Worm (Caenorhabditis elegans) whole organism, L1 larva: ENCODE measurements around the gene col-175.

Experiments
- C16A3.4 ChIP-seq: fragments of 150-350 bp; optimal IDR thresholded peaks from 2 replicates; lab custom pipeline; 2014; ENCODE audit warnings: missing biosample characterization, missing genetic modification characterization
- F16B12.6 ChIP-seq: fragments of 150-350 bp; optimal IDR thresholded peaks from 2 replicates; lab custom pipeline; 2014; ENCODE audit warnings: missing biosample characterization, missing genetic modification characterization
- ama-1 ChIP-seq: fragments of 150-350 bp; optimal IDR thresholded peaks from 2 replicates; lab custom pipeline; 2014
- blmp-1 ChIP-seq: fragments of 150-350 bp; optimal IDR thresholded peaks from 2 replicates; lab custom pipeline; 2014; ENCODE audit warnings: missing biosample characterization, missing genetic modification characterization
- ceh-63 ChIP-seq: fragments of 200-800 bp; sonication (Bioruptor generic); optimal IDR thresholded peaks from 2 replicates; lab custom pipeline; 2018; ENCODE audit warnings: mild to moderate bottlenecking, missing genetic modification characterization, missing compliant biosample characterization
- ceh-82 ChIP-seq, 3 experiments: fragments of 150-350 bp in 1 of 3; sonication (generic microtip) in 2 of 3; optimal IDR thresholded peaks; 2 replicates each; lab custom pipeline; 2014 to 2017; ENCODE audit warnings: missing biosample characterization in 3 of 3, missing genetic modification characterization in 3 of 3
- dpl-1 ChIP-seq, 3 experiments: fragments of 150-350 bp in 2 of 3; sonication (generic microtip) in 1 of 3; optimal IDR thresholded peaks; 2 replicates each; lab custom pipeline; 2014 to 2017; ENCODE audit warnings: missing biosample characterization in 3 of 3, missing genetic modification characterization in 3 of 3, missing genetic modification reagents in 3 of 3
- efl-3 ChIP-seq: fragments of 200-800 bp; sonication (Bioruptor generic); optimal IDR thresholded peaks from 2 replicates; lab custom pipeline; 2018; ENCODE audit warnings: mild to moderate bottlenecking, missing genetic modification characterization, missing compliant biosample characterization
- elt-2 ChIP-seq: sonication (generic microtip); optimal IDR thresholded peaks from 2 replicates; lab custom pipeline; 2016; ENCODE audit warnings: missing genetic modification characterization, mild to moderate bottlenecking, inconsistent platforms, missing compliant biosample characterization, missing genetic modification reagents
- elt-3 ChIP-seq, 6 experiments: fragments of 150-350 bp in 1 of 6; sonication (generic microtip); optimal IDR thresholded peaks; 2 replicates each; lab custom pipeline; 2017 to 2018; ENCODE audit warnings: missing biosample characterization in 6 of 6, missing genetic modification characterization in 6 of 6, inconsistent platforms in 1 of 6
- ets-5 ChIP-seq: fragments of 200-800 bp; sonication (Bioruptor generic); IDR thresholded peaks from 2 replicates; pipeline ENCODE4 v1.3.6; 2022; ENCODE audit warnings: missing genetic modification characterization, missing compliant biosample characterization
- fkh-10 ChIP-seq: sonication (generic microtip); optimal IDR thresholded peaks from 2 replicates; lab custom pipeline; 2017; ENCODE audit warnings: missing biosample characterization, missing genetic modification reagents, missing genetic modification characterization
- fos-1 ChIP-seq: fragments of 150-350 bp; optimal IDR thresholded peaks from 2 replicates; lab custom pipeline; 2014; ENCODE audit warnings: missing biosample characterization, missing genetic modification characterization
- irx-1 ChIP-seq: sonication (generic microtip); optimal IDR thresholded peaks from 2 replicates; lab custom pipeline; 2016; ENCODE audit warnings: missing genetic modification characterization, missing compliant biosample characterization
- isw-1 ChIP-seq: fragments of 200-800 bp; sonication (Bioruptor generic); IDR thresholded peaks from 2 replicates; pipeline ENCODE4 v1.3.6; 2022; ENCODE audit warnings: missing genetic modification characterization, missing compliant biosample characterization
- jun-1 ChIP-seq: fragments of 150-350 bp; optimal IDR thresholded peaks from 2 replicates; lab custom pipeline; 2014; ENCODE audit warnings: missing biosample characterization, missing genetic modification reagents, missing genetic modification characterization
- lin-14 ChIP-seq: fragments of 200-800 bp; sonication (Bioruptor generic); optimal IDR thresholded peaks from 2 replicates; lab custom pipeline; 2018; ENCODE audit warnings: mild to moderate bottlenecking, missing genetic modification characterization, moderate library complexity, missing compliant biosample characterization
- lin-35 ChIP-seq, 2 experiments: fragments of 150-350 bp; optimal IDR thresholded peaks; 2 replicates each; lab custom pipeline; 2014; ENCODE audit warnings: missing biosample characterization in 2 of 2, missing genetic modification characterization in 2 of 2, missing genetic modification reagents in 2 of 2
- lir-3 ChIP-seq: sonication (generic microtip); optimal IDR thresholded peaks from 2 replicates; lab custom pipeline; 2016; ENCODE audit warnings: mild to moderate bottlenecking, missing genetic modification characterization, moderate library complexity, missing compliant biosample characterization; ENCODE audit not compliant: poor library complexity
- mep-1 ChIP-seq: fragments of 150-350 bp; optimal IDR thresholded peaks from 2 replicates; lab custom pipeline; 2014; ENCODE audit warnings: missing biosample characterization, missing genetic modification characterization
- nhr-19 ChIP-seq: fragments of 200-800 bp; sonication (Bioruptor generic); conservative IDR thresholded peaks from 2 replicates; pipeline ENCODE4 v1.3.6; 2022; ENCODE audit warnings: missing genetic modification characterization, missing compliant biosample characterization
- nhr-20 ChIP-seq: sonication (generic microtip); optimal IDR thresholded peaks from 2 replicates; lab custom pipeline; 2016; ENCODE audit warnings: mild to moderate bottlenecking, missing genetic modification characterization, missing compliant biosample characterization
- nhr-71 ChIP-seq: sonication (generic microtip); optimal IDR thresholded peaks from 2 replicates; lab custom pipeline; 2016; ENCODE audit warnings: mild to moderate bottlenecking, missing genetic modification characterization, moderate library complexity, missing compliant biosample characterization
- nhr-84 ChIP-seq: sonication (generic microtip); optimal IDR thresholded peaks from 2 replicates; lab custom pipeline; 2017; ENCODE audit warnings: missing biosample characterization, missing genetic modification characterization
- nhr-90 ChIP-seq: sonication (generic microtip); optimal IDR thresholded peaks from 2 replicates; lab custom pipeline; 2016; ENCODE audit warnings: mild to moderate bottlenecking, missing genetic modification characterization, missing compliant biosample characterization; ENCODE audit not compliant: poor library complexity
- pqm-1 ChIP-seq: sonication (generic microtip); optimal IDR thresholded peaks from 3 replicates; lab custom pipeline; 2017; ENCODE audit warnings: missing biosample characterization, missing genetic modification characterization
- rnt-1 ChIP-seq: sonication (generic microtip); optimal IDR thresholded peaks from 2 replicates; lab custom pipeline; 2016; ENCODE audit warnings: mild to moderate bottlenecking, missing genetic modification characterization, moderate library complexity, missing compliant biosample characterization
- skn-1 ChIP-seq: fragments of 150-350 bp; optimal IDR thresholded peaks from 2 replicates; lab custom pipeline; 2014; ENCODE audit warnings: missing biosample characterization, missing genetic modification characterization
- snpc-4 ChIP-seq: fragments of 150-350 bp; optimal IDR thresholded peaks from 2 replicates; lab custom pipeline; 2014; ENCODE audit warnings: missing biosample characterization, missing genetic modification characterization
- snu-23 ChIP-seq: sonication (generic microtip); optimal IDR thresholded peaks from 2 replicates; lab custom pipeline; 2016; ENCODE audit warnings: missing genetic modification characterization, missing compliant biosample characterization
- sptf-1 ChIP-seq: fragments of 150-350 bp; optimal IDR thresholded peaks from 2 replicates; lab custom pipeline; 2014; ENCODE audit warnings: missing biosample characterization, missing genetic modification characterization
- swsn-7 ChIP-seq: sonication (generic microtip); optimal IDR thresholded peaks from 2 replicates; lab custom pipeline; 2016; ENCODE audit warnings: missing genetic modification characterization, missing compliant biosample characterization
- unc-86 ChIP-seq: sonication (generic microtip); optimal IDR thresholded peaks from 2 replicates; lab custom pipeline; 2016; ENCODE audit warnings: missing genetic modification characterization, missing compliant biosample characterization
- unc-98 ChIP-seq: fragments of 200-800 bp; sonication (Bioruptor generic); IDR thresholded peaks from 2 replicates; pipeline ENCODE4 v1.3.6; 2022; ENCODE audit warnings: missing genetic modification characterization, missing compliant biosample characterization
- vab-15 ChIP-seq: sonication (generic microtip); optimal IDR thresholded peaks from 2 replicates; lab custom pipeline; 2017; ENCODE audit warnings: missing genotype, mild to moderate bottlenecking, missing genetic modification characterization, missing compliant biosample characterization
- xbp-1 ChIP-seq: sonication (generic microtip); optimal IDR thresholded peaks from 2 replicates; lab custom pipeline; 2016; ENCODE audit warnings: missing genetic modification characterization, missing compliant biosample characterization
- zag-1 ChIP-seq: fragments of 150-350 bp; optimal IDR thresholded peaks from 2 replicates; lab custom pipeline; 2014; ENCODE audit warnings: missing biosample characterization, missing genetic modification characterization
- zip-4 ChIP-seq: fragments of 200-800 bp; sonication (Bioruptor generic); optimal IDR thresholded peaks from 2 replicates; lab custom pipeline; 2018; ENCODE audit warnings: mild to moderate bottlenecking, missing genetic modification characterization, moderate library complexity, missing compliant biosample characterization

col-175 gene

ce11 chrX:9234518-9234917 is at the start of gene col-175:
Gene col-175 (minus strand): TSS chrX:9234618.
- TF ChIP-seq ama-1 (lab: Kevin White, UChicago): no peak

ce11 chrX:9283026-9283425 is 48.6 kb upstream of the col-175 start, which contains the start of gene B0416.11:
Gene B0416.11 (minus strand): TSS chrX:9283126.
- no peak for TF ChIP-seq zag-1 (tag; lab: Kevin White, UChicago)
- TF ChIP-seq snpc-4 (tag; lab: Kevin White, UChicago): no peak
- TF ChIP-seq irx-1 (tag; lab: Kevin White, UChicago): no peak

ce11 chrX:9278653-9279052 is 44.2 kb upstream of the col-175 start, which contains the start of gene B0416.4:
Gene B0416.4 (plus strand): TSS chrX:9278953.
- TF ChIP-seq elt-2 (tag; lab: Kevin White, UChicago): no peak
- TF ChIP-seq jun-1 (tag; lab: Kevin White, UChicago): no peak
- TF ChIP-seq efl-3 (GFP tag; lab: Kevin White, UChicago): no peak
- no peak for TF ChIP-seq pqm-1 (tag; lab: Kevin White, UChicago)
- no peak for TF ChIP-seq isw-1
- no peak for TF ChIP-seq unc-98 (GFP tag; lab: Robert Waterston, UW)
- no peak for TF ChIP-seq snpc-4 (tag; lab: Kevin White, UChicago)
- no peak for TF ChIP-seq ceh-82 (tag; optimal IDR thresholded peaks at IDR 0.05; lab: Kevin White, UChicago)
- TF ChIP-seq ceh-63 (GFP tag; lab: Kevin White, UChicago): no peak
- no peak for TF ChIP-seq nhr-19 (GFP tag; lab: Robert Waterston, UW)
- no peak for TF ChIP-seq unc-86 (tag; lab: Kevin White, UChicago)
- TF ChIP-seq lir-3 (tag; lab: Kevin White, UChicago): no peak
- no peak for TF ChIP-seq ama-1 (lab: Kevin White, UChicago)
- TF ChIP-seq vab-15 (tag; lab: Kevin White, UChicago): no peak
- no peak for TF ChIP-seq sptf-1 (tag; lab: Kevin White, UChicago)
- TF ChIP-seq lin-14 (GFP tag; lab: Kevin White, UChicago): no peak
- no peak for TF ChIP-seq rnt-1

- TF ChIP-seq lin-14 (GFP tag; lab: Kevin White, UChicago) (no peak), fos-1 (tag; lab: Kevin White, UChicago) (no peak), nhr-84 (tag; lab: Kevin White, UChicago) (no peak), rnt-1 (no peak)
- TF ChIP-seq, all 84 proteins: peak for 0
Measured at ce11 chrX:9274574-9274973, 40.2 kb upstream of the col-175 start, which contains the start of gene B0416.10. Gene B0416.10 (minus strand): TSS chrX:9274674.

ce11 chrX:9271886-9272285 is 37.5 kb upstream of the col-175 start:
- TF ChIP-seq zip-4 (GFP tag; lab: Kevin White, UChicago) (no peak), ceh-82 (tag; optimal IDR thresholded peaks at IDR 0.05; lab: Kevin White, UChicago) (peak in 1 of 3 experiments; percentile 39), dpl-1 (GFP tag; optimal IDR thresholded peaks at IDR 0.05; lab: Kevin White, UChicago) (peak in 2 of 3 experiments; percentile 0 to 6), blmp-1 (tag; lab: Kevin White, UChicago) (peak; percentile 29), jun-1 (tag; lab: Kevin White, UChicago) (peak; percentile 27), fkh-10 (no peak), rnt-1 (peak; percentile 14), elt-3 (tag; optimal IDR thresholded peaks at IDR 0.05; lab: Kevin White, UChicago) (peak in 3 of 6 experiments; percentile 4 to 42 (median 14)), C16A3.4 (tag; lab: Kevin White, UChicago) (peak; percentile 20), swsn-7 (no peak), skn-1 (no peak), nhr-90 (tag; lab: Kevin White, UChicago) (peak; percentile 34), snu-23 (peak; percentile 48), mep-1 (tag; lab: Kevin White, UChicago) (peak; percentile 29), lin-35 (GFP tag; optimal IDR thresholded peaks at IDR 0.05; lab: Kevin White, UChicago) (peak in 1 of 2 experiments; percentile 58), nhr-71 (tag; lab: Kevin White, UChicago) (peak; percentile 39), F16B12.6 (tag; lab: Kevin White, UChicago) (peak; percentile 81), efl-3 (GFP tag; lab: Kevin White, UChicago) (no peak), zag-1 (tag; lab: Kevin White, UChicago) (no peak), ets-5 (GFP tag; lab: Robert Waterston, UW) (no peak), xbp-1 (tag; lab: Kevin White, UChicago) (peak; percentile 1), elt-2 (tag; lab: Kevin White, UChicago) (peak; percentile 75), nhr-20 (tag; lab: Kevin White, UChicago) (peak; percentile 28)
